Fruit fly (Drosophila melanogaster) whole organism, adult: Measurements from ENCODE around the gene Unr.

Source experiments
- CG11617 ChIP-seq: fragments of 200-800 bp; sonication (Bioruptor generic); optimal IDR thresholded peaks from 2 replicates; lab custom pipeline; 2017; ENCODE audit warnings: mild to moderate bottlenecking, missing biosample characterization, missing genetic modification reagents, missing genetic modification characterization
- CG12768 ChIP-seq: fragments of 200-800 bp; sonication (Bioruptor generic); optimal IDR thresholded peaks from 2 replicates; lab custom pipeline; 2017; ENCODE audit warnings: missing biosample characterization, missing genetic modification characterization, mild to moderate bottlenecking, moderate library complexity, missing genetic modification reagents
- CG14711 ChIP-seq: fragments of 200-800 bp; sonication (Bioruptor generic); optimal IDR thresholded peaks from 2 replicates; lab custom pipeline; 2018; ENCODE audit warnings: missing biosample characterization, mild to moderate bottlenecking, missing genetic modification characterization, moderate library complexity
- CG1620 ChIP-seq: fragments of 200-800 bp; sonication (Bioruptor generic); optimal IDR thresholded peaks from 2 replicates; lab custom pipeline; 2016; ENCODE audit warnings: missing biosample characterization, missing genetic modification characterization
- CG33017 ChIP-seq: fragments of 200-800 bp; sonication (Bioruptor generic); optimal IDR thresholded peaks from 2 replicates; lab custom pipeline; 2018; ENCODE audit warnings: missing biosample characterization, mild to moderate bottlenecking, missing genetic modification characterization, moderate library complexity
- CG5204 ChIP-seq: fragments of 200-800 bp; sonication (Bioruptor generic); optimal IDR thresholded peaks from 2 replicates; lab custom pipeline; 2016; ENCODE audit warnings: missing biosample characterization, missing genetic modification characterization
- CG7045 ChIP-seq: fragments of 200-800 bp; sonication (Bioruptor generic); optimal IDR thresholded peaks from 2 replicates; lab custom pipeline; 2017; ENCODE audit warnings: missing biosample characterization, mild to moderate bottlenecking, missing genetic modification characterization
- CG7101 ChIP-seq: fragments of 200-800 bp; sonication (Bioruptor generic); optimal IDR thresholded peaks from 2 replicates; lab custom pipeline; 2018; ENCODE audit warnings: missing biosample characterization, mild to moderate bottlenecking, missing genetic modification characterization, moderate library complexity
- Clk ChIP-seq: fragments of 200-800 bp; sonication (Bioruptor generic); optimal IDR thresholded peaks from 2 replicates; lab custom pipeline; 2017; ENCODE audit warnings: missing biosample characterization, missing genetic modification characterization
- Crg-1 ChIP-seq: fragments of 200-800 bp; sonication (Bioruptor generic); optimal IDR thresholded peaks from 2 replicates; lab custom pipeline; 2016; ENCODE audit warnings: missing biosample characterization, missing genetic modification characterization
- Hr96 ChIP-seq: fragments of 200-800 bp; sonication (Bioruptor generic); optimal IDR thresholded peaks from 2 replicates; lab custom pipeline; 2016; ENCODE audit warnings: missing biosample characterization, missing genetic modification characterization
- Mnt ChIP-seq: fragments of 200-800 bp; sonication (Bioruptor generic); optimal IDR thresholded peaks from 2 replicates; lab custom pipeline; 2016; ENCODE audit warnings: missing biosample characterization, mild to moderate bottlenecking, missing genetic modification characterization
- bab1 ChIP-seq: fragments of 200-800 bp; sonication (Bioruptor generic); optimal IDR thresholded peaks from 3 replicates; lab custom pipeline; 2019; ENCODE audit warnings: missing biosample characterization, mild to moderate bottlenecking, missing genetic modification characterization, moderate library complexity
- cic ChIP-seq: fragments of 200-800 bp; sonication (Bioruptor generic); optimal IDR thresholded peaks from 2 replicates; lab custom pipeline; 2017; ENCODE audit warnings: missing biosample characterization, mild to moderate bottlenecking, missing genetic modification characterization, moderate library complexity
- cnc ChIP-seq, 2 experiments: fragments of >200 bp; optimal IDR thresholded peaks; 2 replicates each; lab custom pipeline; 2017
- kay ChIP-seq: fragments of 200-800 bp; sonication (Bioruptor generic); peaks from one replicate; lab custom pipeline; 2016; ENCODE audit warnings: missing biosample characterization, missing genetic modification characterization, borderline replicate concordance
- ovo ChIP-seq: fragments of 200-800 bp; sonication (Bioruptor generic); optimal IDR thresholded peaks from 2 replicates; lab custom pipeline; 2016; ENCODE audit warnings: missing biosample characterization, missing genetic modification characterization
- pad ChIP-seq: fragments of 200-800 bp; sonication (Bioruptor generic); optimal IDR thresholded peaks from 3 replicates; lab custom pipeline; 2017; ENCODE audit warnings: missing biosample characterization, missing genetic modification characterization, mild to moderate bottlenecking, moderate library complexity, missing genetic modification reagents
- tj ChIP-seq: fragments of 200-800 bp; sonication (Bioruptor generic); optimal IDR thresholded peaks from 3 replicates; lab custom pipeline; 2017; ENCODE audit warnings: missing biosample characterization, mild to moderate bottlenecking, missing genetic modification characterization, moderate library complexity
- toe ChIP-seq: fragments of 200-800 bp; sonication (Bioruptor generic); optimal IDR thresholded peaks from 2 replicates; lab custom pipeline; 2016; ENCODE audit warnings: missing biosample characterization, missing genetic modification characterization

Gene Unr

DNA sequence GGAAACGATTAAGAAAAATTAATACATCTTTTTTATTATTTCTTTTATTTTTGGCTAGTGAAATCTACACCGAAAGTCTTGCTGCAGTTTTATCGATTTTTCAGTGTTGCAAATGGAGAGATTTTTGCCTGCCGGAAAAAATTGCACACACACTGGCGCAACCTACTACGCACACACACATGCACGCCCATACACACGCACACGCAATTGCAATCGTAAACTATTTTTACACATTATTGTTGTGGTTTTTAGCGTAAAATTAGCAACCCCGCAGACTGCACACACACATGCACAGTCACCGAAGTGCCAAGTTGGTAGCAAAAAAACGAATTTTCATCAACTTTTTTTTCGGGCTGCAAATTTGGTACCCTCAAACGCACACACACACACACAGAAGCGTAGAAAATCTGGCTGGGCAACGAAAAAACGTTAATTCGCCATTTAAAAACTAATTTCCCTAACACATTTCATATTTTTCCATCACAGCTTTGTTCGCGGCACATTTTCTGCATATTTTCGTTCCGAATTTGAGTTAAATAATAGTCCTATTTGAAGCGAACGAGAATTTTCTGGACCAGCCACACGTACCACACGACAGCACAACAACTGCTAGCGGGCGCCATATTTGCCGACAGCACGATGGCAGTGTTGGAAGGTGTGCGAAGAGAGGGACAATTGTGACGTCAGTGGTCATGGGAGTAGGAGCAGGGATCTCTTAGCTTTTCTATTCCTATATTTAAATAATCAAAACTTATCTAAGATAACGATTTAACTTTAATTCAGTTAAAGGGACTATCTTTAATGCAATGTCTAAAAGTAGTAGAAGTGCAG is at the start of gene Unr:
Gene Unr (minus strand): TSS at position 637 of the 831 bp plus-strand sequence.
- TF ChIP-seq CG14711 (tag; lab: Kevin White, UChicago) (peak; percentile 65), CG1620 (GFP tag; lab: Kevin White, UChicago) (peak; percentile 94), CG11617 (peak; percentile 79), pad (peak; percentile 73), CG7045 (GFP tag; lab: Kevin White, UChicago) (peak; percentile 61), Crg-1 (GFP tag; lab: Kevin White, UChicago) (peak; percentile 91), Mnt (GFP tag; lab: Kevin White, UChicago) (peak; percentile 80), cnc (optimal IDR thresholded peaks at IDR 0.05; lab: Kevin White, UChicago) (no peak), bab1 (GFP tag; lab: Kevin White, UChicago) (peak; percentile 85), Hr96 (no peak), CG5204 (GFP tag; lab: Kevin White, UChicago) (no peak), Clk (GFP tag; lab: Kevin White, UChicago) (peak; percentile 38), cic (GFP tag; lab: Kevin White, UChicago) (peak; percentile 96), toe (GFP tag; lab: Kevin White, UChicago) (no peak), tj (GFP tag; lab: Kevin White, UChicago) (peak; percentile 88), CG12768 (GFP tag; lab: Kevin White, UChicago) (peak; percentile 81), CG7101 (tag; lab: Kevin White, UChicago) (peak; percentile 82), ovo (peak; percentile 79), CG33017 (tag; lab: Kevin White, UChicago) (peak; percentile 71), kay (GFP tag; lab: Kevin White, UChicago) (no peak)

DNA sequence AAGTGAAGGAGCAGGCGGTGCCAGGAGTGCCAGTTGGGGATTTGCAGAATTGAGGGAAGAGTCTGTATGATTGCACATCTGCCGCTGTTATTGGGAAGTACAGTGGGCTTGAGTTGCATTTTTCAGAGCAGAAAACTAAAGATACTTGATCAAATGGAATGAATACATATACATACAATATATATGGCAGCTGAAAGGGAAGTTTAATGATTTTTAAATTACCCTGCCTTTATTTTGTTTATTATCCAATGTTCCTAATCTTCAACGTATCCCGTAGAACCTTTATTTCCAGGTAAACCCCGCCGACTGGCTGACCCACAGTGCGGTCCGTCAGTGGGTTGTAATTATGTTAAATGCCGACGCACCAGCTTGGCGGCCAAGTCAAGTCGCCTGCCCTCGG is 38.8 kb upstream of the Unr start:
- no peak for TF ChIP-seq pad
- TF ChIP-seq CG12768 (GFP tag; lab: Kevin White, UChicago): no peak
- TF ChIP-seq ovo: no peak
- TF ChIP-seq bab1 (GFP tag; lab: Kevin White, UChicago): no peak
- no peak for TF ChIP-seq Crg-1 (GFP tag; lab: Kevin White, UChicago)
- no peak for TF ChIP-seq tj (GFP tag; lab: Kevin White, UChicago)
- no peak for TF ChIP-seq CG14711 (tag; lab: Kevin White, UChicago)
- no peak for TF ChIP-seq Mnt (GFP tag; lab: Kevin White, UChicago)
- no peak for TF ChIP-seq Hr96

DNA sequence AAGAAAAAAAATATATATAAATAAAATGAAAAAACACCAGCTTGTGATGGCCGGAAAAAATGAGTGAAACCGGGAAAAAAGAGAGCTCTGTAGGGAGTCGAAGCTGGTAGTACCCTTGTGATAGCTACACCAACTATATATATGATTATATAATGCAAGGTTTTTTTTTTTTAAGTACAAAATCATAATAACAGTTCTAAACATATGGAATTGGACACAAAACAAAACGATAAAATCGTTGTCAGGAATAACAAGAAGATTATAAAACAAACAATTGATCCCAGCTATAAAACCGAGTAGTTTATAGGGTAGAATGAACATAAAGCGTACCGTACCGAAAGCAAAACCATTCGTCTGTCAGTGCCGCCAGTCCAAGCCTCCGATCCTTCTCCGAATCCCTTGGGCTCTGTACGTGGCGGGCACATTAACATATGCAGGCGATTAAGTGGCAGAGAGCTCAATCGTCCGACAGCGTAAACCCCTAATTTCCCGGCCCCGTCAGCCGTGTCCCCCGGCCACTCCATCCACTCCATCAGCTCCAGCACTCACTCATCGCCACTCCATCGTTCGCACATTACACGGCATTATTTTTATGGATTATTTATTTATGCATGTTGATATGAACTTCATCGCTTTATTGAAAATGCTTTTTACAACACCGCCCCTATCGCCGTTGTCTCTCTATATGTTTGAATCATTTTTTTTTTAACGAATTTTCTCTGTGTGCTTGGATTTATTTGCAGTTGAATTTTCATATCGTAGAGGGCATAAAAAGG is 19.2 kb upstream of the Unr start:
- no peak for TF ChIP-seq CG7045 (GFP tag; lab: Kevin White, UChicago)
- no peak for TF ChIP-seq Hr96
- TF ChIP-seq toe (GFP tag; lab: Kevin White, UChicago): no peak
- TF ChIP-seq Clk (GFP tag; lab: Kevin White, UChicago): no peak
- TF ChIP-seq CG5204 (GFP tag; lab: Kevin White, UChicago): no peak
- TF ChIP-seq tj (GFP tag; lab: Kevin White, UChicago): no peak
- TF ChIP-seq ovo: no peak
- TF ChIP-seq CG1620 (GFP tag; lab: Kevin White, UChicago): no peak
- TF ChIP-seq cic (GFP tag; lab: Kevin White, UChicago): no peak

DNA sequence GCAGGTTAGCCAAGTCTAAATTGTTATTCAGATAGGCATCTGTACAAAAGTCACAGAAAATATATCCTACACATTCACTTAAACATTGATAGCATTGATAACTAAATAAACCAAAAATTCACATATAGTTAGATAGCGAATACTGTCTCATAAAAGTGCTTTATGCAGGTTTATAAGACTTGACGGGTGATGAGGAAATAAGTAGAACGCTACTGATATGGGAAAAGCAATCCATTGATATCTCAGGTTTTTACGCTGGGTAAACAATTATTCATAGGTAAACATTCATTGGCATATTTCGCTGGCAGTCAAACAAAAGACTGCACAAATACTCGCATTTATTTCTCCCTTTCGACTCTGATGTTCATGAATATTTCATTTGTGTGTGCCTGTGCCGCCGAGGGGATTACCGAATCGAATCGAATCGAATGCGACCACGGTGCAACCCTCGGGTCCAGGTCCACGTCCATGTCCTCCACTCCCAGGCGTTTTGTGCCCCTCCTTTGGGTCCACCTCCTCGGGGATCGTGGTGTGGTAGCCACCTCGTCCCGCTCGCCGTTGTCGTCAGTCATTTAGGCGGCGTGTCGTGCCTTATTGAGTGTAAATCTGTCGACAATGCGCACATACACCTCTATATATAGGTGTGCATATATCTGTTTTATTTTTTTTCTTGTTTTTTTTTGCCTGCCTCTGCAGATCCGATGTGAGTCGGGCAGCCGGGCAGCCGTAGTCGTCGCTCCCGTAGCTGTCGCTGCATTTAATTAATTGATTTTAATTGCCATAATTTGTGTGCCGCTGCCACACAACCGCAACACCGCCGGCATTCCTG is 18.1 kb upstream of the Unr start:
- TF ChIP-seq CG7101 (tag; lab: Kevin White, UChicago) (no peak), tj (GFP tag; lab: Kevin White, UChicago) (peak; percentile 59), Hr96 (peak; percentile 8), CG7045 (GFP tag; lab: Kevin White, UChicago) (no peak), CG12768 (GFP tag; lab: Kevin White, UChicago) (peak; percentile 50)

DNA sequence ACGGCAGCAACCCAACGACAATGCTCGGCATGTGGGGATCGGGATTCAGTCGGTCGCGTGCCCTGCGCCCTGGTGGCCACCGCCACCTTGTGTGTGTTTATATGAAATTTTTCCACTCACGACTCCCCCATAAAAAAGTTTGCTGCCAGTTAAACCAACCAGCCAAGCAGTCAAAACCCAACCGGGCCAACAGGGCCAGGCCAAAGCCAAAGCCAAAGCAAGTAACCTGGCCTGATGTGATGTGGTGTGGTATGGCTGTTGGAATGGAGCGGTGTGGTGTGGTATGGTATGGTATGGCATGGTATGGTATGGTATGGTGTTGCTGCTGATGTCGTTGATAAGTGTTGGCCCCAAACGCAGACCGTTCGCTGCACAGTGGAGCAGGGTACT is 17.4 kb upstream of the Unr start:
- TF ChIP-seq Hr96 (no peak), ovo (no peak), Crg-1 (GFP tag; lab: Kevin White, UChicago) (no peak), CG7101 (tag; lab: Kevin White, UChicago) (no peak), Clk (GFP tag; lab: Kevin White, UChicago) (no peak), CG12768 (GFP tag; lab: Kevin White, UChicago) (no peak), cnc (optimal IDR thresholded peaks at IDR 0.05; lab: Kevin White, UChicago) (no peak), CG14711 (tag; lab: Kevin White, UChicago) (no peak), cic (GFP tag; lab: Kevin White, UChicago) (no peak), CG11617 (no peak), tj (GFP tag; lab: Kevin White, UChicago) (no peak), CG1620 (GFP tag; lab: Kevin White, UChicago) (no peak), bab1 (GFP tag; lab: Kevin White, UChicago) (no peak), pad (no peak), CG5204 (GFP tag; lab: Kevin White, UChicago) (no peak), kay (GFP tag; lab: Kevin White, UChicago) (no peak)
